Worm (Caenorhabditis elegans): ENCODE measurements around the gene akt-2.

ce11 chrX:14179488-14179887 is 32.0 kb downstream of the akt-2 start:
- no peak for TF ChIP-seq lin-15B (tag; optimal IDR thresholded peaks at IDR 0.05)
- no peak for TF ChIP-seq unc-130 (GFP tag; optimal IDR thresholded peaks at IDR 0.05)
- no peak for TF ChIP-seq ceh-62 (tag; optimal IDR thresholded peaks at IDR 0.05)
- no peak for TF ChIP-seq nhr-76 (tag; optimal IDR thresholded peaks at IDR 0.05)
- TF ChIP-seq set-16 (GFP tag; IDR thresholded peaks at IDR 0.05) = no peak
- no peak for TF ChIP-seq Y5F2A.4 (GFP tag; optimal IDR thresholded peaks at IDR 0.05)
- no peak for TF ChIP-seq fos-1 (tag; optimal IDR thresholded peaks at IDR 0.05)
- TF ChIP-seq nhr-28 (tag; optimal IDR thresholded peaks at IDR 0.05) = no peak
- no peak for TF ChIP-seq madf-5 (GFP tag; IDR thresholded peaks at IDR 0.05)
